Fruit fly (Drosophila melanogaster): Measurements from ENCODE around the gene eEF1alpha2.

The eEF1alpha2 gene

dm6 chr3R:31738060-31738619 lies at the start of gene eEF1alpha2:
Gene eEF1alpha2 (plus strand): TSS chr3R:31738468.
- TF ChIP-seq psq (optimal IDR thresholded peaks at IDR 0.05): no peak
- no peak for TF ChIP-seq h (optimal IDR thresholded peaks at IDR 0.05)
- no peak for TF ChIP-seq ttk (optimal IDR thresholded peaks at IDR 0.05)
- TF ChIP-seq Sin3A (optimal IDR thresholded peaks at IDR 0.05): no peak
- TF ChIP-seq insv (optimal IDR thresholded peaks at IDR 0.05): no peak
- no peak for TF ChIP-seq Myc (optimal IDR thresholded peaks at IDR 0.05)

DNA sequence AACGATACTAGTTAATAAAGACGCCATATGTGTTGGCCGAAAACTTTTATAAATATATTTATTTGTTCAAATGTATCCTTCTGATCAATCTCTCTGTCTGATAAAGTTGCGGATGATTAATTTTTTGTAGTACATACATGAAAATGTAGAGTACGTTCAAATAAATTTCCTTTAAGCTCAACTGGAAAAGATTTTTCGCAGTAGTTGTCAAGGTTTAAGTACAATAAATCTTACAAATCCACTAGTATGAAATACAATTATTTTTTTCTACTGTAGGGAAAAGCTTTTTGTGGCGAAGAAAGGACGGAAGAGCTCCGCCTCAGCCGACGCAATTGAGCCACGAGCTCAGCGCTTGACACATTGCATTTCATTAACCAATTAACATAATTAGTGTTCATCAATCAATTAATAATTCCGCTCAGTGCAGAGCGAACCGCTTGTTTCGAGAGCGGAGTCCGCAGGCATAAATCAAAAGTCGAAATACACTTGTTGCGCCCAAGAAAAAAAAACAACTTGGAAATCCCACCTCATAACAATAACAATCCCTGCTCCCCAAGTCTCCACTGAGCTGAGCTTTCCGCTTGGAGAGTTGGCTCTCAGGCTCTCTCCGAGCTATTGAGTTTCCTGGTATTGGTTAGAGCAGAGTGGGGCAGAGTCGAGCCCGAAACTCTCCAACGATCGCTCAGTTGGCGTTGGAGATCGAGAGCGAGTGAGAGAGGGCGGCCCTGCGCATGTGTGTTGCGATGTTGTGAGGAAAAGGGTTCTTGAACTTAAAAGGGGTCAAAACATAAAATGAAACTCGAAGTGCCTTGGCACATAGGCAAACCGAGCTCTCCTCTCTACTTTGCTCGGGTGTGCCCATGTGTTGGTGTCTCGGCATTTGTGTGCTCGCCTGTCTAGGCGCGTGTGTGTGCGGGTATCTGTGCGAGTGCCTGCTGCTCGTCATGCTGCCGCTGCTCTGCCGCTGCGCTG lies 49.3 kb upstream of the eEF1alpha2 start:
- TF ChIP-seq h (optimal IDR thresholded peaks at IDR 0.05): no peak
- TF ChIP-seq insv (optimal IDR thresholded peaks at IDR 0.05): no peak
- TF ChIP-seq psq (optimal IDR thresholded peaks at IDR 0.05): no peak
- TF ChIP-seq Myc (optimal IDR thresholded peaks at IDR 0.05): no peak
- TF ChIP-seq Sin3A (optimal IDR thresholded peaks at IDR 0.05): no peak
- no peak for TF ChIP-seq ttk (optimal IDR thresholded peaks at IDR 0.05)

DNA sequence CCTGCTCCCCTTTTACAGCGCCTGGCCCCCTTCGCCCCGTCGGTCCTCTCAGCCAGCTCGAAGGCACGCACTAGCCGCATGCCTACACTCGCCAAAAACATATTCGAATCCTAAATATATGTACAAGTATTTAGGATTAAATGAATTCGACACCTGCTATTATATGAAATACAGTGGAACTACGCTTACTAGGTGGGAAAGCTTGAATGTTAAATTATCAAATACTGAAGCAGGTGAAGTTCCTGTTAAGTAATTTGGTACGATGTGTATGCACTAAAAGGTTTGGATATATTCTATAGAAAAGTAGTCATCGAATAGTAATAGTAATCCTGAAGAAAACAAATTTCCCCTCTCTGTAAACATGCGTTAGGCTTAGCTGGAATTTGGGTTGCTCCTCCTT lies 48.5 kb upstream of the eEF1alpha2 start:
- TF ChIP-seq h (optimal IDR thresholded peaks at IDR 0.05) (no peak), psq (optimal IDR thresholded peaks at IDR 0.05) (no peak), Sin3A (optimal IDR thresholded peaks at IDR 0.05) (no peak)

DNA sequence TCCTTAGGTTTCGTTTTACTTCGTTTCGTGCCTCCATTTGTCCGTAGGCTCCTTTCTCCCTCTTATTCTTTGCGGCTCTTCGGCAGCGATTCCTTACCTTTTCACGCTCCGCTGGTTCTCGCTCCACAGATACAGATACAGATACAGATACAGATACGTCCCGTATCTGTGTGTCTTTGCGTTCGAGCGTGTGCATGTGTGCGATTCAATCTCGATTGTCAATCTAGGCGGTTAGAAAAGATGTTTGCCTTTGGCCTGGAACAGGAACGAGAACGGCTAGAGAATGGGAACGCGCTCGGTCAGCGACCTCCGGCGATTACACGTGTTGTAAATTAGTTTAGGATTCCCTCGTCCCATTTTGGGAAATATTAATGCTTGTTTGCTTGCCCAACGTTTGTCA lies 47.8 kb upstream of the eEF1alpha2 start:
- TF ChIP-seq Myc (optimal IDR thresholded peaks at IDR 0.05) (no peak), Sin3A (optimal IDR thresholded peaks at IDR 0.05) (no peak), h (optimal IDR thresholded peaks at IDR 0.05) (no peak), psq (optimal IDR thresholded peaks at IDR 0.05) (no peak), ttk (optimal IDR thresholded peaks at IDR 0.05) (no peak)

dm6 chr3R:31696664-31697063 lies 41.6 kb upstream of the eEF1alpha2 start:
- TF ChIP-seq ttk (optimal IDR thresholded peaks at IDR 0.05) (no peak), insv (optimal IDR thresholded peaks at IDR 0.05) (no peak), Sin3A (optimal IDR thresholded peaks at IDR 0.05) (no peak), h (optimal IDR thresholded peaks at IDR 0.05) (no peak), Myc (optimal IDR thresholded peaks at IDR 0.05) (no peak), psq (optimal IDR thresholded peaks at IDR 0.05) (no peak)

- TF ChIP-seq ttk (optimal IDR thresholded peaks at IDR 0.05) (no peak), psq (optimal IDR thresholded peaks at IDR 0.05) (no peak), h (optimal IDR thresholded peaks at IDR 0.05) (no peak), Sin3A (optimal IDR thresholded peaks at IDR 0.05) (no peak), Myc (optimal IDR thresholded peaks at IDR 0.05) (no peak), insv (optimal IDR thresholded peaks at IDR 0.05) (no peak)
These were observed 40.7 kb upstream of the eEF1alpha2 start for dm6 chr3R:31697606-31698005.

dm6 chr3R:31698143-31698776 lies 40.0 kb upstream of the eEF1alpha2 start:
- TF ChIP-seq h (optimal IDR thresholded peaks at IDR 0.05): no peak
- no peak for TF ChIP-seq Myc (optimal IDR thresholded peaks at IDR 0.05)
- no peak for TF ChIP-seq insv (optimal IDR thresholded peaks at IDR 0.05)
- no peak for TF ChIP-seq psq (optimal IDR thresholded peaks at IDR 0.05)
- TF ChIP-seq ttk (optimal IDR thresholded peaks at IDR 0.05): no peak
- TF ChIP-seq Sin3A (optimal IDR thresholded peaks at IDR 0.05): no peak

DNA sequence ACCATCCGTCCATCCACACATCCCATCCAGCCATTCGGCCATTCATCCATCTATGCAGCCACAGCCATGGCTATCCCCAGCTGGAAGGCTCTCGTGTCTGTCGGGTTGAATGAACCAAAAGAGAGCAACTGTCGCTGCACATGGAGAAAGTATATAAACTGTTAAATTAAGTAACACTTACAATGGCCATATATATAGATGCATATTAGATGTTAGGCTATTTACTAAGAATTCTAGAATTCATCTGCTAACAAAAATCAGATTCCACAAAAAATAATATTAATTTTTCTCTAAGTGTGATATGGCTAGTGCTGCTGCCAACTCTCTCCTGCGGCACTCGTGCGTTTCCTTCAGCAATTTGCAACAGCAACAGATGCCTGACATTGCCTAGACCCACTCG lies 38.1 kb upstream of the eEF1alpha2 start:
- TF ChIP-seq ttk (optimal IDR thresholded peaks at IDR 0.05) (no peak), psq (optimal IDR thresholded peaks at IDR 0.05) (no peak), insv (optimal IDR thresholded peaks at IDR 0.05) (no peak), h (optimal IDR thresholded peaks at IDR 0.05) (no peak), Sin3A (optimal IDR thresholded peaks at IDR 0.05) (no peak), Myc (optimal IDR thresholded peaks at IDR 0.05) (no peak)

DNA sequence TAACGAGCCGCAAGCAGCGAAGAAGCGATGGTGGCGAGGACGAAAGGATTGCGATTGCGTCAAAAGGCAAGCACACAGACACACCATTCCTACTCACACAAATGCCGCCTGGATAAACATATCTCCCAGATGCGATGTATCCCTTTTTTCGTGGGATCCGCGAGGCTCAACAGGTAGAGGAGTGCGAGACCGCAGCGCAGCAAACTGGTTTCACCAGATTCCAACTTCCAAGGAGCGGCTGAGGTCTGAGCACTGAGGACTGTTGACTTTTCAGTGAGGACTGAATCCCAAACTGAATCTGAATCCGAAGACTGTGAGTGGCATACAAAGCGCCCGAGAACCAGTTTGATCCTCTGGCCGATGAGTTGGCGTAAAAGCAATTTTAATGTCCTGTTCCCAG lies 36.3 kb upstream of the eEF1alpha2 start:
- TF ChIP-seq Sin3A (optimal IDR thresholded peaks at IDR 0.05): no peak
- TF ChIP-seq insv (optimal IDR thresholded peaks at IDR 0.05): no peak
- no peak for TF ChIP-seq h (optimal IDR thresholded peaks at IDR 0.05)
- TF ChIP-seq ttk (optimal IDR thresholded peaks at IDR 0.05): no peak
- TF ChIP-seq psq (optimal IDR thresholded peaks at IDR 0.05): no peak
- TF ChIP-seq Myc (optimal IDR thresholded peaks at IDR 0.05): no peak

- TF ChIP-seq Myc (optimal IDR thresholded peaks at IDR 0.05): no peak
- TF ChIP-seq h (optimal IDR thresholded peaks at IDR 0.05): no peak
- TF ChIP-seq insv (optimal IDR thresholded peaks at IDR 0.05): no peak
- TF ChIP-seq ttk (optimal IDR thresholded peaks at IDR 0.05): no peak
These were observed 34.9 kb upstream of the eEF1alpha2 start for dm6 chr3R:31703370-31703769.

DNA sequence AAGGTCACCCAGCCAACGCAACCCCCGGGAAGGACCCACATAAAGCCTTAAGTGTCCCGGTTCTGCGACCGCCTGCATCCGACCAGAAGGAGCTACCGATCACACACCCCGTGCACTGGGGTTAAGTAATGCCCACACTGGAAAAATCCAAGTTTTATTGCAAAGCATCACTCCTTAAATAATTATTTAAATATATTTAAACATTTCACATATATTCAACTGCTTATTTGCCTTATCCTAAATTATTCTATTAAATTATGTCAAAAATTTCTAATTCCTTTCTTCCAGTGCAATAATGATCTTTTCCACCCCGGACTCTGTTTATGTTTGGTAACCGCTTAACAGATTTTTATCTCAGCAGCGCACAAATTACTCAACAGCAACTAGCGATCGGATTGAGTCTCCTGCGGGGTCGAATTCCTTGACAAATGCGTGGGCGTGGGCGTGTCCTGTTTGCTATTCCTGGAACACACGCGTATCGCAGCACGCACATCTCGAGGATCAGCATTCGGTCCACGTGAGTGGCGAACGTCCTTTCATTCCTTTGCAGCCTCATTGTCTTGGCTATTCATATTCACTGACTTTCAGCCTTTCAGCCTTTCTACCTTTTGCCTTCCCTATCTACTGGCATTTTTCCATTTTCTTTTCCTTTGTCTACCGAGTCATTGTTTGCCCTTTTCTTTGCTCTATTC lies 33.6 kb upstream of the eEF1alpha2 start:
- TF ChIP-seq ttk (optimal IDR thresholded peaks at IDR 0.05): no peak
- no peak for TF ChIP-seq Myc (optimal IDR thresholded peaks at IDR 0.05)
- TF ChIP-seq psq (optimal IDR thresholded peaks at IDR 0.05): no peak
- TF ChIP-seq Sin3A (optimal IDR thresholded peaks at IDR 0.05): no peak
- TF ChIP-seq h (optimal IDR thresholded peaks at IDR 0.05): no peak
- TF ChIP-seq insv (optimal IDR thresholded peaks at IDR 0.05): no peak
